Worm (Caenorhabditis elegans) whole organism, young adult: ENCODE data around the gene sng-1.
A peak's percentile ranks its signal among the peaks of the same experiment; 100 is the strongest.

Experiments used
- C06A6.2 ChIP-seq: fragments of 200-800 bp; sonication (Bioruptor generic); conservative IDR thresholded peaks from 2 replicates; pipeline ENCODE4 v1.3.6; 2022; ENCODE audit warnings: missing genetic modification characterization, missing compliant biosample characterization
- F22D6.2 ChIP-seq: sonication (generic microtip); optimal IDR thresholded peaks from 2 replicates; lab custom pipeline; 2016; ENCODE audit warnings: mild to moderate bottlenecking, missing genetic modification characterization, missing compliant biosample characterization
- F33H1.4 ChIP-seq: fragments of 200-800 bp; sonication (Bioruptor generic); IDR thresholded peaks from 2 replicates; pipeline ENCODE4 v1.3.6; 2022; ENCODE audit warnings: missing genetic modification reagents, missing genetic modification characterization, missing compliant biosample characterization
- K12H6.12 ChIP-seq: fragments of 200-800 bp; sonication (Bioruptor generic); optimal IDR thresholded peaks from 2 replicates; lab custom pipeline; 2018; ENCODE audit warnings: mild to moderate bottlenecking, missing genetic modification characterization, missing compliant biosample characterization
- T07F8.4 ChIP-seq: sonication (generic microtip); optimal IDR thresholded peaks from 2 replicates; lab custom pipeline; 2016; ENCODE audit warnings: mild to moderate bottlenecking, missing genetic modification characterization, moderate library complexity, missing compliant biosample characterization
- T26A5.8 ChIP-seq: sonication (generic microtip); optimal IDR thresholded peaks from 2 replicates; lab custom pipeline; 2016; ENCODE audit warnings: missing genetic modification characterization, missing compliant biosample characterization
- Y56A3A.18 ChIP-seq: fragments of 200-800 bp; sonication (Bioruptor generic); IDR thresholded peaks from 2 replicates; pipeline ENCODE4 v1.3.6; 2022; ENCODE audit warnings: missing genetic modification reagents, missing genetic modification characterization, missing compliant biosample characterization
- Y95B8A.8 ChIP-seq: fragments of 200-800 bp; sonication (Bioruptor generic); IDR thresholded peaks from 2 replicates; pipeline ENCODE4 v1.3.6; 2022; ENCODE audit warnings: missing genetic modification reagents, missing genetic modification characterization, missing compliant biosample characterization
- ZK185.1 ChIP-seq: sonication (generic microtip); optimal IDR thresholded peaks from 2 replicates; lab custom pipeline; 2016; ENCODE audit warnings: mild to moderate bottlenecking, missing genetic modification characterization, missing compliant biosample characterization; ENCODE audit not compliant: poor library complexity, severe bottlenecking
- aptf-2 ChIP-seq: fragments of 200-800 bp; sonication (Bioruptor generic); conservative IDR thresholded peaks from 2 replicates; pipeline ENCODE4 v1.3.6; 2022; ENCODE audit warnings: missing genetic modification reagents, missing genetic modification characterization, missing compliant biosample characterization
- atf-7 ChIP-seq: sonication (generic microtip); optimal IDR thresholded peaks from 2 replicates; lab custom pipeline; 2017; ENCODE audit warnings: mild to moderate bottlenecking, missing genetic modification characterization, missing compliant biosample characterization
- attf-3 ChIP-seq: fragments of 200-800 bp; sonication (Bioruptor generic); conservative IDR thresholded peaks from 2 replicates; pipeline ENCODE4 v1.3.6; 2022; ENCODE audit warnings: missing genetic modification reagents, missing genetic modification characterization, missing compliant biosample characterization
- ccch-3 ChIP-seq: fragments of 200-800 bp; sonication (Bioruptor generic); optimal IDR thresholded peaks from 2 replicates; lab custom pipeline; 2018; ENCODE audit warnings: mild to moderate bottlenecking, missing genetic modification characterization, missing compliant biosample characterization
- cebp-1 ChIP-seq, 2 experiments: fragments of 200-800 bp in 1 of 2; sonication (Bioruptor generic) in 1 of 2; sonication (generic microtip) in 1 of 2; IDR thresholded peaks in 1 of 2; optimal IDR thresholded peaks in 1 of 2; 2 replicates each; pipeline versions ENCODE4 v1.3.6 to Lab custom; 2017 to 2022; ENCODE audit warnings: missing compliant biosample characterization in 2 of 2, missing genetic modification characterization in 2 of 2, mild to moderate bottlenecking in 1 of 2, missing genetic modification reagents in 1 of 2, moderate library complexity in 1 of 2
- die-1 ChIP-seq: sonication (generic microtip); optimal IDR thresholded peaks from 2 replicates; lab custom pipeline; 2016; ENCODE audit warnings: missing genotype, mild to moderate bottlenecking, missing genetic modification characterization, missing compliant biosample characterization
- dox-1 ChIP-seq: fragments of 200-800 bp; sonication (Bioruptor generic); IDR thresholded peaks from 2 replicates; pipeline ENCODE4 v1.3.6; 2022; ENCODE audit warnings: missing genetic modification reagents, missing genetic modification characterization, missing compliant biosample characterization
- dpl-1 ChIP-seq: fragments of 150-350 bp; optimal IDR thresholded peaks from 2 replicates; lab custom pipeline; 2014; ENCODE audit warnings: missing biosample characterization, missing genetic modification reagents, missing genetic modification characterization
- efl-1 ChIP-seq: fragments of 150-350 bp; optimal IDR thresholded peaks from 2 replicates; lab custom pipeline; 2014; ENCODE audit warnings: missing biosample characterization, missing genetic modification reagents, missing genetic modification characterization
- egl-18 ChIP-seq: fragments of 200-800 bp; sonication (Bioruptor generic); IDR thresholded peaks from 2 replicates; pipeline ENCODE4 v1.3.6; 2022; ENCODE audit warnings: missing genetic modification reagents, missing genetic modification characterization, missing compliant biosample characterization
- him-1 ChIP-seq: sonication (generic microtip); optimal IDR thresholded peaks from 2 replicates; lab custom pipeline; 2016; ENCODE audit warnings: missing genotype, missing genetic modification reagents, missing genetic modification characterization, missing compliant biosample characterization
- hmg-1.2 ChIP-seq: fragments of 200-800 bp; sonication (Bioruptor generic); IDR thresholded peaks from 2 replicates; pipeline ENCODE4 v1.3.6; 2022; ENCODE audit warnings: missing genetic modification reagents, missing genetic modification characterization, missing compliant biosample characterization
- hsf-1 ChIP-seq: fragments of 200-800 bp; sonication (Bioruptor generic); IDR thresholded peaks from 2 replicates; pipeline ENCODE4 v1.3.6; 2022; ENCODE audit warnings: missing genetic modification reagents, missing genetic modification characterization, missing compliant biosample characterization
- let-526 ChIP-seq: fragments of 200-800 bp; sonication (Bioruptor generic); IDR thresholded peaks from 2 replicates; pipeline ENCODE4 v1.3.6; 2022; ENCODE audit warnings: missing genetic modification reagents, missing genetic modification characterization, missing compliant biosample characterization
- lin-26 ChIP-seq: fragments of 200-800 bp; sonication (Bioruptor generic); IDR thresholded peaks from 2 replicates; pipeline ENCODE4 v1.3.6; 2022; ENCODE audit warnings: missing genetic modification reagents, missing genetic modification characterization, missing compliant biosample characterization
- lir-1 ChIP-seq: fragments of 200-800 bp; sonication (Bioruptor generic); conservative IDR thresholded peaks from 2 replicates; pipeline ENCODE4 v1.3.6; 2022; ENCODE audit warnings: missing genetic modification reagents, missing genetic modification characterization, missing compliant biosample characterization
- lsy-27 ChIP-seq: sonication (generic microtip); optimal IDR thresholded peaks from 2 replicates; lab custom pipeline; 2017; ENCODE audit warnings: missing genetic modification characterization, mild to moderate bottlenecking, missing compliant biosample characterization, antibody characterized with exemption, missing genotype, borderline replicate concordance; ENCODE audit not compliant: insufficient read depth
- madf-6 ChIP-seq: fragments of 200-800 bp; sonication (Bioruptor generic); IDR thresholded peaks from 2 replicates; pipeline ENCODE4 v1.3.6; 2022; ENCODE audit warnings: missing genetic modification reagents, missing genetic modification characterization, missing compliant biosample characterization
- mel-28 ChIP-seq: sonication (generic microtip); optimal IDR thresholded peaks from 2 replicates; lab custom pipeline; 2016; ENCODE audit warnings: borderline replicate concordance, mild to moderate bottlenecking, missing genetic modification characterization, missing compliant biosample characterization
- mes-4 ChIP-seq: sonication (generic microtip); optimal IDR thresholded peaks from 2 replicates; lab custom pipeline; 2016; ENCODE audit warnings: missing genotype, missing genetic modification characterization, missing compliant biosample characterization
- mxl-1 ChIP-seq: sonication (generic microtip); optimal IDR thresholded peaks from 2 replicates; lab custom pipeline; 2016; ENCODE audit warnings: missing genetic modification characterization, missing compliant biosample characterization
- nfyb-1 ChIP-seq: fragments of 200-800 bp; sonication (Bioruptor generic); IDR thresholded peaks from 2 replicates; pipeline ENCODE4 v1.3.6; 2022; ENCODE audit warnings: missing genetic modification reagents, missing genetic modification characterization, missing compliant biosample characterization
- nhr-179 ChIP-seq: sonication (generic microtip); optimal IDR thresholded peaks from 2 replicates; lab custom pipeline; 2016; ENCODE audit warnings: mild to moderate bottlenecking, missing genetic modification characterization, missing compliant biosample characterization
- pha-4 ChIP-seq: fragments of 150-350 bp; sonication (generic microtip); optimal IDR thresholded peaks from 2 replicates; lab custom pipeline; 2014; ENCODE audit warnings: missing biosample characterization, missing genetic modification reagents, missing genetic modification characterization
- rcor-1 ChIP-seq: fragments of 200-800 bp; sonication (Bioruptor generic); IDR thresholded peaks from 2 replicates; pipeline ENCODE4 v1.3.6; 2022; ENCODE audit warnings: missing genetic modification reagents, missing genetic modification characterization, missing compliant biosample characterization
- repo-1 ChIP-seq: sonication (generic microtip); optimal IDR thresholded peaks from 2 replicates; lab custom pipeline; 2017; ENCODE audit warnings: mild to moderate bottlenecking, missing genetic modification characterization, missing compliant biosample characterization
- sdz-38 ChIP-seq: sonication (generic microtip); optimal IDR thresholded peaks from 2 replicates; lab custom pipeline; 2016; ENCODE audit warnings: missing genotype, missing genetic modification characterization, missing compliant biosample characterization
- snpc-4 ChIP-seq, 5 experiments: fragments of 150-350 bp in 1 of 5; sonication (generic microtip) in 4 of 5; optimal IDR thresholded peaks; 2 replicates each; lab custom pipeline; 2014 to 2018; ENCODE audit warnings: missing genetic modification characterization in 5 of 5, missing biosample characterization in 3 of 5, antibody characterized with exemption in 2 of 5, mild to moderate bottlenecking in 2 of 5, missing compliant biosample characterization in 2 of 5, missing genotype in 2 of 5, moderate library complexity in 2 of 5, missing genetic modification reagents in 1 of 5
- tbx-9 ChIP-seq: sonication (generic microtip); optimal IDR thresholded peaks from 2 replicates; lab custom pipeline; 2016; ENCODE audit warnings: borderline replicate concordance, missing genetic modification characterization, inconsistent platforms, missing compliant biosample characterization
- tlf-1 ChIP-seq: fragments of 200-800 bp; sonication (Bioruptor generic); optimal IDR thresholded peaks from 2 replicates; lab custom pipeline; 2018; ENCODE audit warnings: mild to moderate bottlenecking, missing genetic modification characterization, missing compliant biosample characterization
- unc-130 ChIP-seq: sonication (generic microtip); optimal IDR thresholded peaks from 2 replicates; lab custom pipeline; 2016; ENCODE audit warnings: missing genetic modification reagents, missing genetic modification characterization, missing compliant biosample characterization
- zim-3 ChIP-seq: sonication (generic microtip); optimal IDR thresholded peaks from 2 replicates; lab custom pipeline; 2017; ENCODE audit warnings: mild to moderate bottlenecking, missing genetic modification characterization, moderate library complexity, missing compliant biosample characterization
- ztf-26 ChIP-seq: sonication (generic microtip); optimal IDR thresholded peaks from 2 replicates; lab custom pipeline; 2017; ENCODE audit warnings: missing genetic modification characterization, missing compliant biosample characterization
- ztf-3 ChIP-seq: fragments of 200-800 bp; sonication (Bioruptor generic); optimal IDR thresholded peaks from 2 replicates; lab custom pipeline; 2018; ENCODE audit warnings: mild to moderate bottlenecking, missing genetic modification characterization, missing compliant biosample characterization
- ztf-6 ChIP-seq: fragments of 200-800 bp; sonication (Bioruptor generic); IDR thresholded peaks from 2 replicates; pipeline ENCODE4 v1.3.6; 2022; ENCODE audit warnings: missing genetic modification reagents, missing genetic modification characterization, missing compliant biosample characterization

The sng-1 gene

ce11 chrX:7306434-7306833 is 21.0 kb upstream of the sng-1 start (continued):
- peak; percentile 37 for TF ChIP-seq ZK185.1 (tag; lab: Kevin White, UChicago)
- no peak for TF ChIP-seq C06A6.2 (GFP tag; lab: Robert Waterston, UW)
- TF ChIP-seq sdz-38 (tag; lab: Kevin White, UChicago) = no peak
- TF ChIP-seq ztf-6 (GFP tag; lab: Robert Waterston, UW) = no peak
- no peak for TF ChIP-seq T07F8.4 (tag; lab: Kevin White, UChicago)
- no peak for TF ChIP-seq lsy-27
- peak; percentile 58 for TF ChIP-seq K12H6.12 (tag; lab: Kevin White, UChicago)
- TF ChIP-seq snpc-4 (GFP tag; optimal IDR thresholded peaks at IDR 0.05; lab: Kevin White, UChicago) = no peak
- TF ChIP-seq snpc-4 (tag; optimal IDR thresholded peaks at IDR 0.05; lab: Kevin White, UChicago) = peak in 3 of 4 experiments; percentile 3 to 7 (median 5)
- no peak for TF ChIP-seq attf-3 (GFP tag; lab: Robert Waterston, UW)
- TF ChIP-seq lir-1 = 0 out of 2 replicates have a peak, but pooled peaks have one; percentile 16
- TF ChIP-seq zim-3 (tag; lab: Kevin White, UChicago) = no peak
- TF ChIP-seq rcor-1 = 0 out of 2 replicates have a peak, but pooled peaks have one; percentile 40
- TF ChIP-seq T26A5.8 (tag; lab: Kevin White, UChicago) = no peak
- no peak for TF ChIP-seq ztf-3 (GFP tag; lab: Kevin White, UChicago)
- no peak for TF ChIP-seq mxl-1 (tag; lab: Kevin White, UChicago)
- no peak for TF ChIP-seq Y95B8A.8 (GFP tag; lab: Robert Waterston, UW)
- no peak for TF ChIP-seq unc-130 (GFP tag; lab: Kevin White, UChicago)
- TF ChIP-seq cebp-1 (GFP tag; IDR thresholded peaks at IDR 0.05; lab: Robert Waterston, UW) = no peak
- peak; percentile 47 for TF ChIP-seq cebp-1 (tag; optimal IDR thresholded peaks at IDR 0.05; lab: Kevin White, UChicago)
- TF ChIP-seq tlf-1 = no peak
- TF ChIP-seq F33H1.4 (GFP tag; lab: Robert Waterston, UW) = no peak
- TF ChIP-seq tbx-9 (tag; lab: Kevin White, UChicago) = no peak
- peak; percentile 48; the same call in 1 of the 2 replicates for TF ChIP-seq dox-1 (GFP tag; lab: Robert Waterston, UW)
- no peak for TF ChIP-seq ztf-26 (tag; lab: Kevin White, UChicago)
- no peak for TF ChIP-seq atf-7 (tag; lab: Kevin White, UChicago)
- no peak for TF ChIP-seq F22D6.2 (tag; lab: Kevin White, UChicago)
- TF ChIP-seq repo-1 = no peak
- no peak for TF ChIP-seq mel-28 (tag; lab: Kevin White, UChicago)

ce11 chrX:7309775-7310174 is 17.6 kb upstream of the sng-1 start, which contains the start of the genes his-38 and his-40:
Gene his-38, minus strand, starts transcription at chrX:7309875.
Gene his-40, plus strand, starts transcription at chrX:7310110.
- TF ChIP-seq hmg-1.2 (peak; percentile 36; the same call in 1 of the 2 replicates), egl-18 (GFP tag; lab: Robert Waterston, UW) (no peak)

- peak; percentile 91 for TF ChIP-seq aptf-2 (GFP tag; lab: Robert Waterston, UW)
- TF ChIP-seq him-1 = no peak
- no peak for TF ChIP-seq hsf-1 (GFP tag; lab: Robert Waterston, UW)
- no peak for TF ChIP-seq F33H1.4 (GFP tag; lab: Robert Waterston, UW)
- no peak for TF ChIP-seq madf-6 (GFP tag; lab: Robert Waterston, UW)
- TF ChIP-seq, all 124 proteins: peak for 1
Observed at ce11 chrX:7311870-7312269, 15.5 kb upstream of the sng-1 start.

ce11 chrX:7313236-7313635 is 14.2 kb upstream of the sng-1 start:
- TF ChIP-seq lin-26 (GFP tag; lab: Robert Waterston, UW) (no peak), dpl-1 (GFP tag; lab: Kevin White, UChicago) (no peak), pha-4 (tag; lab: Kevin White, UChicago) (no peak), let-526 (GFP tag; lab: Robert Waterston, UW) (no peak), ccch-3 (no peak), mes-4 (tag; lab: Kevin White, UChicago) (no peak), nfyb-1 (GFP tag; lab: Robert Waterston, UW) (no peak), nhr-179 (tag; lab: Kevin White, UChicago) (no peak), tbx-9 (tag; lab: Kevin White, UChicago) (no peak), Y56A3A.18 (GFP tag; lab: Robert Waterston, UW) (no peak), die-1 (tag; lab: Kevin White, UChicago) (no peak), him-1 (no peak), efl-1 (no peak)
